Worm (Caenorhabditis elegans): ENCODE measurements around the gene str-139.

str-139 gene

ce11 chrV:8012032-8012431 is 49.9 kb downstream of the str-139 start, which contains the start of gene rpb-9:
Gene rpb-9 (minus strand): TSS chrV:8012345.
- TF ChIP-seq ces-1 (GFP tag; optimal IDR thresholded peaks at IDR 0.05) (no peak), nhr-237 (tag; optimal IDR thresholded peaks at IDR 0.05) (no peak), unc-39 (tag; optimal IDR thresholded peaks at IDR 0.05) (no peak), lin-32 (GFP tag; optimal IDR thresholded peaks at IDR 0.05) (no peak), nhr-28 (tag; optimal IDR thresholded peaks at IDR 0.05) (no peak), ceh-43 (GFP tag; optimal IDR thresholded peaks at IDR 0.05) (no peak), nhr-76 (tag; optimal IDR thresholded peaks at IDR 0.05) (no peak)
